Fruit fly (Drosophila melanogaster): Measurements from ENCODE around the gene CG33796.

The CG33796 gene

dm6 chr3L:16141556-16141955 lies 28.4 kb downstream of the CG33796 start:
- TF ChIP-seq usp (GFP tag; optimal IDR thresholded peaks at IDR 0.05) (no peak), psq (optimal IDR thresholded peaks at IDR 0.05) (no peak), Dll (optimal IDR thresholded peaks at IDR 0.05) (no peak), EcR (GFP tag; optimal IDR thresholded peaks at IDR 0.05) (no peak), CG8478 (optimal IDR thresholded peaks at IDR 0.05) (no peak), pan (optimal IDR thresholded peaks at IDR 0.05) (no peak)

dm6 chr3L:16139131-16139530 lies 30.8 kb downstream of the CG33796 start:
- TF ChIP-seq CG8478 (optimal IDR thresholded peaks at IDR 0.05): no peak
- TF ChIP-seq Dll (optimal IDR thresholded peaks at IDR 0.05): no peak
- no peak for TF ChIP-seq usp (GFP tag; optimal IDR thresholded peaks at IDR 0.05)
- TF ChIP-seq pan (optimal IDR thresholded peaks at IDR 0.05): no peak
- TF ChIP-seq EcR (GFP tag; optimal IDR thresholded peaks at IDR 0.05): no peak
- TF ChIP-seq psq (optimal IDR thresholded peaks at IDR 0.05): no peak

dm6 chr3L:16137779-16138178 lies 32.1 kb downstream of the CG33796 start, which contains the start of gene CG5157:
Gene CG5157, minus strand, starts transcription at chr3L:16137879.
- TF ChIP-seq pan (optimal IDR thresholded peaks at IDR 0.05): no peak
- no peak for TF ChIP-seq usp (GFP tag; optimal IDR thresholded peaks at IDR 0.05)
- no peak for TF ChIP-seq psq (optimal IDR thresholded peaks at IDR 0.05)

- TF ChIP-seq CG8478 (optimal IDR thresholded peaks at IDR 0.05) (no peak), EcR (GFP tag; optimal IDR thresholded peaks at IDR 0.05) (no peak), pan (optimal IDR thresholded peaks at IDR 0.05) (no peak), psq (optimal IDR thresholded peaks at IDR 0.05) (no peak), usp (GFP tag; optimal IDR thresholded peaks at IDR 0.05) (no peak), Dll (optimal IDR thresholded peaks at IDR 0.05) (no peak)
Observed at dm6 chr3L:16136819-16137553, 32.9 kb downstream of the CG33796 start.

- TF ChIP-seq CG8478 (optimal IDR thresholded peaks at IDR 0.05) (no peak), EcR (GFP tag; optimal IDR thresholded peaks at IDR 0.05) (no peak)
Observed at dm6 chr3L:16132067-16132418, 37.9 kb downstream of the CG33796 start.

dm6 chr3L:16131264-16132066 lies 38.4 kb downstream of the CG33796 start, which contains the start of the genes Trs20 and elg1:
Gene Trs20, minus strand, starts transcription at chr3L:16131632.
Gene elg1, plus strand, starts transcription at chr3L:16132028.
- TF ChIP-seq Dll (optimal IDR thresholded peaks at IDR 0.05) (no peak), pan (optimal IDR thresholded peaks at IDR 0.05) (no peak), EcR (GFP tag; optimal IDR thresholded peaks at IDR 0.05) (no peak), usp (GFP tag; optimal IDR thresholded peaks at IDR 0.05) (no peak), psq (optimal IDR thresholded peaks at IDR 0.05) (no peak), CG8478 (optimal IDR thresholded peaks at IDR 0.05) (no peak)

- no peak for TF ChIP-seq pan (optimal IDR thresholded peaks at IDR 0.05)
- no peak for TF ChIP-seq Dll (optimal IDR thresholded peaks at IDR 0.05)
- TF ChIP-seq psq (optimal IDR thresholded peaks at IDR 0.05): no peak
- no peak for TF ChIP-seq usp (GFP tag; optimal IDR thresholded peaks at IDR 0.05)
- no peak for TF ChIP-seq EcR (GFP tag; optimal IDR thresholded peaks at IDR 0.05)
- no peak for TF ChIP-seq CG8478 (optimal IDR thresholded peaks at IDR 0.05)
Observed at dm6 chr3L:16128973-16129745, 40.7 kb downstream of the CG33796 start, which contains the start of gene SsRbeta. Gene SsRbeta, plus strand, starts transcription at chr3L:16129617.

dm6 chr3L:16128481-16128972 lies 41.4 kb downstream of the CG33796 start, which contains the start of gene Pgm1:
Gene Pgm1, minus strand, starts transcription at chr3L:16128531.
- no peak for TF ChIP-seq Dll (optimal IDR thresholded peaks at IDR 0.05)
- no peak for TF ChIP-seq pan (optimal IDR thresholded peaks at IDR 0.05)
- TF ChIP-seq psq (optimal IDR thresholded peaks at IDR 0.05): no peak
- TF ChIP-seq EcR (GFP tag; optimal IDR thresholded peaks at IDR 0.05): no peak
- TF ChIP-seq usp (GFP tag; optimal IDR thresholded peaks at IDR 0.05): no peak

dm6 chr3L:16121791-16122190 lies 48.1 kb downstream of the CG33796 start, which contains the start of gene Strump:
Gene Strump, plus strand, starts transcription at chr3L:16122002.
- TF ChIP-seq pan (optimal IDR thresholded peaks at IDR 0.05) (no peak), CG8478 (optimal IDR thresholded peaks at IDR 0.05) (no peak), EcR (GFP tag; optimal IDR thresholded peaks at IDR 0.05) (no peak), psq (optimal IDR thresholded peaks at IDR 0.05) (no peak)

All from whole organism.